Worm (Caenorhabditis elegans) whole organism, young adult: Measurements from ENCODE around the gene C15H11.1.

Experiments used
- F23B12.7 ChIP-seq: sonication (generic microtip); optimal IDR thresholded peaks from 2 replicates; lab custom pipeline; 2017; ENCODE audit warnings: missing genetic modification characterization, mild to moderate bottlenecking, missing compliant biosample characterization, antibody characterized with exemption, moderate library complexity; ENCODE audit not compliant: insufficient read depth
- ama-1 ChIP-seq, 3 experiments: fragments of 150-350 bp in 1 of 3; sonication (generic microtip) in 2 of 3; optimal IDR thresholded peaks; 2 replicates each; lab custom pipeline; 2014 to 2018; ENCODE audit warnings: missing biosample characterization in 2 of 3, missing genetic modification characterization in 2 of 3, missing genetic modification reagents in 2 of 3
- hmg-1.2 ChIP-seq: fragments of 200-800 bp; sonication (Bioruptor generic); IDR thresholded peaks from 2 replicates; pipeline ENCODE4 v1.3.6; 2022; ENCODE audit warnings: missing genetic modification reagents, missing genetic modification characterization, missing compliant biosample characterization
- nhr-27 ChIP-seq: fragments of 200-800 bp; sonication (Bioruptor generic); optimal IDR thresholded peaks from 2 replicates; lab custom pipeline; 2018; ENCODE audit warnings: mild to moderate bottlenecking, missing genetic modification characterization, moderate library complexity, missing compliant biosample characterization
- unc-62 ChIP-seq: fragments of 150-350 bp; optimal IDR thresholded peaks from 2 replicates; lab custom pipeline; 2014; ENCODE audit warnings: missing biosample characterization, missing genetic modification reagents, missing genetic modification characterization
- ztf-18 ChIP-seq: sonication (generic microtip); optimal IDR thresholded peaks from 2 replicates; lab custom pipeline; 2016; ENCODE audit warnings: missing genotype, mild to moderate bottlenecking, missing genetic modification characterization, missing compliant biosample characterization

DNA sequence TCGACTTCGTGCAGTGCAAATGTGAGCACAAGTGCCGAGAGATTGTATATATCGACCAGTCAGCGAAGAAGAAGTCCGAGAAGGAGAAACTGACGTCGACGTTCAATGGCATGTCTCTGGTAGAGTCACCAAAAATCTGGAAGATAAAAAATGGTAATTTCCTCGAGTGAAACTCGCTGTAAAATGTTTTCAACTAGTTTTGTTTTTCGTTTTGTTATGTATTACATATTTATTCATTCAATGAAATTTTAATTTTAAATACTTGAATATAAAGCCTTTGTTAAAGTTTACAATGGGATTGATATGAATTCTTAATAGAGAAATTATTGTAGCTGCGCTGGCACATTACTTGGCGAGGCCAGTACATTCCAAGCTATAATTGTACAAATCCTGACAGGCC, 26.3 kb downstream of the C15H11.1 start:
- TF ChIP-seq ama-1 (optimal IDR thresholded peaks at IDR 0.05; lab: Kevin White, UChicago) = no peak
- TF ChIP-seq ama-1 (GFP tag; optimal IDR thresholded peaks at IDR 0.05; lab: Kevin White, UChicago) = peak in 1 of 2 experiments; percentile 58
- TF ChIP-seq hmg-1.2 (GFP tag; lab: Robert Waterston, UW) = no peak
- TF ChIP-seq unc-62 (GFP tag; lab: Kevin White, UChicago) = no peak
- TF ChIP-seq nhr-27 = no peak
- TF ChIP-seq F23B12.7 = no peak
- no peak for TF ChIP-seq ztf-18
